Worm (Caenorhabditis elegans): Measurements from ENCODE around the gene Y69E1A.5.

DNA sequence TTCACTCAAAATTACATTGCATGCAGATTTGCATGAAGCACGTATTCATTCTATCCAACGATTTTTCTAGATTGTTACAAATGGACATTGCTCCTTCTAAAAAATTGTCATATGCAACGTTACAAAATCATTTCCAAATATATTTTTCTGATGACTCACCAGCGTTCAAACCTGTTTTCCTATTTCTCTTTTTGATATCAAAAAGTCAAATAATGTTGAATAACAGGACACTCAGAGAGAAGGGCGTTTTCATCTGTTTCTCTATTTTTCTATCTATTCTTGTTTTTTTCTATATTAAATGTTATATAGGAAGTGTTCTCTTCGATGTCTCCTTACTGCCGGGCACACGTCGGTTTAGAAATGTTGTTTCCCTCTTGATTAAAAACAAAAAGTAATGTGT, 49.4 kb upstream of the Y69E1A.5 start:
- TF ChIP-seq mep-1 (tag; optimal IDR thresholded peaks at IDR 0.05) (no peak), unc-62 (GFP tag; optimal IDR thresholded peaks at IDR 0.05) (no peak), nhr-12 (tag; optimal IDR thresholded peaks at IDR 0.05) (no peak), nhr-237 (tag; optimal IDR thresholded peaks at IDR 0.05) (no peak), aha-1 (tag; optimal IDR thresholded peaks at IDR 0.05) (no peak), egl-27 (tag; optimal IDR thresholded peaks at IDR 0.05) (no peak), nhr-19 (GFP tag; conservative IDR thresholded peaks at IDR 0.05) (no peak), jun-1 (tag; optimal IDR thresholded peaks at IDR 0.05) (no peak), skn-1 (tag; optimal IDR thresholded peaks at IDR 0.05) (no peak), ztf-11 (tag; optimal IDR thresholded peaks at IDR 0.05) (no peak)
